Worm (Caenorhabditis elegans): ENCODE results near the gene C16C8.26.

- no peak for TF ChIP-seq skn-1 (tag; optimal IDR thresholded peaks at IDR 0.05)
- TF ChIP-seq tbx-2 (tag; optimal IDR thresholded peaks at IDR 0.05) = no peak
- no peak for TF ChIP-seq ama-1 (optimal IDR thresholded peaks at IDR 0.05)
- no peak for TF ChIP-seq fkh-10 (GFP tag; optimal IDR thresholded peaks at IDR 0.05)
- TF ChIP-seq nhr-12 (tag; optimal IDR thresholded peaks at IDR 0.05) = no peak
- TF ChIP-seq dsc-1 (tag; optimal IDR thresholded peaks at IDR 0.05) = no peak
- TF ChIP-seq jun-1 (tag; optimal IDR thresholded peaks at IDR 0.05) = no peak
- TF ChIP-seq unc-62 (GFP tag; optimal IDR thresholded peaks at IDR 0.05) = no peak
These were observed 12.8 kb downstream of the C16C8.26 start, which contains the start of the genes C16C8.5 and C16C8.16 for ce11 chrII:3445285-3445806.

All from whole organism, L1 larva.